Fruit fly (Drosophila melanogaster): ENCODE data around the gene Fum4.

Fum4 gene

DNA sequence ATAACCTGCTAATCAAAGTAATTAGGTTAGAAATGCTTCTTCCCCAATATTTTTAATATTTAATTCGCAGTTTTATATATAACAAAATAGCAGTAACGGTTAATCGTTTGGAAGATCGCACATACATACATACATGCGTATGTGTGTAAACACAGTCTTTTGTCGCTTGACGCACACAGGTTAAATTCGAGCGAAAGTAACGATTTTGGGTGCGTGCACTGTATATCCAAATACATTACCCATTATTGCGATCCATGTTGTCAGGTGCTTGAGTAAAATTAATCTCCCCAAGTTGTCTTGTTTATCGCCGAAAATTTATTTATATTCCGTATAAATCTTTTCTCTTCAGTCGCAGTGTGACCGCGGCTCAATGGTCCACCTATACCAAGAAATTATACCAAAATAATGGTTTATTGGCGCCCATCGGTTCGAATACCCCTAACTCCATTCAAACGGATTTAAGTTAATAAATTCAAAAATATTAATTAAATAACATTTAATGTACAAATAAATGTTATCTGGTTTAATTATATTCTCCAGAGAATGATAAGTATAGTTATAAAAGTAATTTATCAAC, 12.7 kb upstream of the Fum4 start, which contains the start of gene CG34159:
CG34159 (minus strand) TSS at position 385 of the 577 bp plus-strand sequence.
- TF ChIP-seq CG12071 (GFP tag; optimal IDR thresholded peaks at IDR 0.05), result no peak
- TF ChIP-seq MBD-R2 (GFP tag; IDR thresholded peaks at IDR 0.05), result peak; percentile 46; the same call in 1 of the 2 replicates
- TF ChIP-seq CG12659 (GFP tag; optimal IDR thresholded peaks at IDR 0.05), result peak; percentile 62
- no peak for TF ChIP-seq slou (GFP tag; optimal IDR thresholded peaks at IDR 0.05)
- TF ChIP-seq sens (GFP tag), result peak; percentile 56
- TF ChIP-seq bigmax (GFP tag; optimal IDR thresholded peaks at IDR 0.05), result peak; percentile 41
- no peak for TF ChIP-seq B-H1 (GFP tag; IDR thresholded peaks at IDR 0.05)
- no peak for TF ChIP-seq CG32772 (GFP tag; IDR thresholded peaks at IDR 0.05)
- TF ChIP-seq BEAF-32 (GFP tag; optimal IDR thresholded peaks at IDR 0.05), result peak; percentile 9
- peak; percentile 12 for TF ChIP-seq CG10267 (tag; optimal IDR thresholded peaks at IDR 0.05)
- TF ChIP-seq Sry-δ (GFP tag; optimal IDR thresholded peaks at IDR 0.05), result no peak
- TF ChIP-seq CG1603 (tag; optimal IDR thresholded peaks at IDR 0.05), result peak; percentile 17
- TF ChIP-seq MESR4 (GFP tag; optimal IDR thresholded peaks at IDR 0.05), result peak; percentile 90
- no peak for TF ChIP-seq CG14860 (GFP tag; IDR thresholded peaks at IDR 0.05; ENCODE audit: partially characterized antibody)
- TF ChIP-seq CG17612 (GFP tag; IDR thresholded peaks at IDR 0.05), result no peak
- TF ChIP-seq Sox100B (GFP tag; optimal IDR thresholded peaks at IDR 0.05), result no peak
- no peak for TF ChIP-seq croc (GFP tag; conservative IDR thresholded peaks at IDR 0.05)
- no peak for TF ChIP-seq CG14050 (GFP tag; IDR thresholded peaks at IDR 0.05)
- TF ChIP-seq wek (GFP tag; optimal IDR thresholded peaks at IDR 0.05), result peak; percentile 95
- TF ChIP-seq CG11456 (GFP tag; IDR thresholded peaks at IDR 0.05), result no peak
- no peak for TF ChIP-seq slbo (GFP tag; IDR thresholded peaks at IDR 0.05)
- peak; percentile 68 for TF ChIP-seq E2f2 (GFP tag; IDR thresholded peaks at IDR 0.05)
- TF ChIP-seq CG2116 (GFP tag; optimal IDR thresholded peaks at IDR 0.05), result peak; percentile 18
- no peak for TF ChIP-seq CG33213 (GFP tag; optimal IDR thresholded peaks at IDR 0.05)
- peak; percentile 22 for TF ChIP-seq Med (GFP tag)
- no peak for TF ChIP-seq peb (GFP tag; IDR thresholded peaks at IDR 0.05)
- TF ChIP-seq org-1 (GFP tag; optimal IDR thresholded peaks at IDR 0.05), result no peak
- no peak for TF ChIP-seq gem (tag; optimal IDR thresholded peaks at IDR 0.05)
- no peak for TF ChIP-seq ttk (GFP tag; IDR thresholded peaks at IDR 0.05)
- peak; percentile 56 for TF ChIP-seq Myb (GFP tag; optimal IDR thresholded peaks at IDR 0.05)
- TF ChIP-seq gfzf (GFP tag; optimal IDR thresholded peaks at IDR 0.05), result peak; percentile 70
- no peak for TF ChIP-seq Camta (GFP tag; optimal IDR thresholded peaks at IDR 0.05)
- no peak for TF ChIP-seq sens-2 (GFP tag; IDR thresholded peaks at IDR 0.05)
- no peak for TF ChIP-seq Trl (optimal IDR thresholded peaks at IDR 0.05)
- no peak for TF ChIP-seq Trl (GFP tag; optimal IDR thresholded peaks at IDR 0.05)
- peak; percentile 40 for TF ChIP-seq stwl (tag; optimal IDR thresholded peaks at IDR 0.05)
- TF ChIP-seq CG17802 (tag; optimal IDR thresholded peaks at IDR 0.05), result peak; percentile 51
- TF ChIP-seq CG12155 (GFP tag; optimal IDR thresholded peaks at IDR 0.05), result no peak
- TF ChIP-seq pfk (GFP tag; optimal IDR thresholded peaks at IDR 0.05), result no peak
- TF ChIP-seq crol (GFP tag; IDR thresholded peaks at IDR 0.05), result no peak
- TF ChIP-seq grau (tag; optimal IDR thresholded peaks at IDR 0.05), result peak; percentile 29
- TF ChIP-seq NC2β (GFP tag; optimal IDR thresholded peaks at IDR 0.05), result no peak
- peak; percentile 62 for TF ChIP-seq YL-1 (GFP tag; optimal IDR thresholded peaks at IDR 0.05)
- no peak for TF ChIP-seq Ets65A (GFP tag)
- TF ChIP-seq CG3065 (GFP tag; optimal IDR thresholded peaks at IDR 0.05), result no peak
- no peak for TF ChIP-seq Jarid2 (GFP tag; optimal IDR thresholded peaks at IDR 0.05)
- TF ChIP-seq gsb-n (tag; optimal IDR thresholded peaks at IDR 0.05), result no peak
- no peak for TF ChIP-seq Vsx1 (GFP tag; optimal IDR thresholded peaks at IDR 0.05)
- TF ChIP-seq sug (tag; optimal IDR thresholded peaks at IDR 0.05), result no peak
- no peak for TF ChIP-seq Xrp1 (GFP tag; IDR thresholded peaks at IDR 0.05)
- no peak for TF ChIP-seq jigr1 (GFP tag; IDR thresholded peaks at IDR 0.05)
- TF ChIP-seq CG11504 (tag; optimal IDR thresholded peaks at IDR 0.05), result no peak

Measured in whole organism, embryonic.